Fruit fly (Drosophila melanogaster) whole organism, embryonic: ENCODE data around the gene Jupiter.
A peak's percentile ranks its signal among the peaks of the same experiment; 100 is the strongest.

Source experiments
- Bteb2 ChIP-seq: fragments of 200-800 bp; sonication (Bioruptor generic); optimal IDR thresholded peaks from 2 replicates; lab custom pipeline; 2016; ENCODE audit warnings: missing biosample characterization, missing genetic modification characterization
- CG10274 ChIP-seq: fragments of 200-800 bp; sonication (Bioruptor generic); optimal IDR thresholded peaks from 3 replicates; lab custom pipeline; 2017; ENCODE audit warnings: missing biosample characterization, mild to moderate bottlenecking, missing genetic modification characterization
- CG12071 ChIP-seq: fragments of 200-800 bp; sonication (Bioruptor generic); optimal IDR thresholded peaks from 3 replicates; lab custom pipeline; 2018; ENCODE audit warnings: missing biosample characterization, mild to moderate bottlenecking, missing genetic modification characterization
- CG13624 ChIP-seq: fragments of 200-800 bp; sonication (Bioruptor generic); optimal IDR thresholded peaks from 2 replicates; lab custom pipeline; 2016; ENCODE audit warnings: missing biosample characterization, missing genetic modification characterization
- CG14965 ChIP-seq: fragments of 200-800 bp; sonication (Bioruptor generic); optimal IDR thresholded peaks from 2 replicates; lab custom pipeline; 2016; ENCODE audit warnings: missing biosample characterization, missing genetic modification characterization, borderline replicate concordance
- CG15011 ChIP-seq: fragments of 200-800 bp; sonication (Bioruptor generic); optimal IDR thresholded peaks from 3 replicates; lab custom pipeline; 2018; ENCODE audit warnings: missing biosample characterization, mild to moderate bottlenecking, missing genetic modification characterization
- CG1647 ChIP-seq: fragments of 200-800 bp; sonication (Bioruptor generic); optimal IDR thresholded peaks from 3 replicates; lab custom pipeline; 2016; ENCODE audit warnings: missing biosample characterization, missing genetic modification characterization
- CG17385 ChIP-seq: fragments of 200-800 bp; sonication (Bioruptor generic); optimal IDR thresholded peaks from 3 replicates; lab custom pipeline; 2018; ENCODE audit warnings: missing biosample characterization, mild to moderate bottlenecking, missing genetic modification characterization
- CG17568 ChIP-seq: fragments of 200-800 bp; sonication (Bioruptor generic); optimal IDR thresholded peaks from 2 replicates; lab custom pipeline; 2018; ENCODE audit warnings: missing biosample characterization, mild to moderate bottlenecking, missing genetic modification characterization, moderate library complexity
- CG30403 ChIP-seq: fragments of 200-800 bp; sonication (Bioruptor generic); optimal IDR thresholded peaks from 3 replicates; lab custom pipeline; 2016; ENCODE audit warnings: missing biosample characterization, missing genetic modification characterization
- CG32772 ChIP-seq: fragments of 200-800 bp; sonication (Bioruptor generic); IDR thresholded peaks from 2 replicates; pipeline ENCODE4 v1.3.6; 2022; ENCODE audit warnings: missing biosample characterization, missing genetic modification characterization
- CG4404 ChIP-seq: fragments of 200-800 bp; sonication (Bioruptor generic); IDR thresholded peaks from 2 replicates; pipeline ENCODE4 v1.3.6; 2022; ENCODE audit warnings: missing biosample characterization, missing genetic modification characterization
- CG4707 ChIP-seq: fragments of 200-800 bp; sonication (Bioruptor generic); optimal IDR thresholded peaks from 2 replicates; lab custom pipeline; 2018; ENCODE audit warnings: missing biosample characterization, mild to moderate bottlenecking, missing genetic modification characterization, moderate library complexity
- CG4820 ChIP-seq: fragments of 200-800 bp; sonication (Bioruptor generic); optimal IDR thresholded peaks from 3 replicates; lab custom pipeline; 2016; ENCODE audit warnings: missing biosample characterization, missing genetic modification characterization
- CG6765 ChIP-seq: fragments of 200-800 bp; sonication (Bioruptor generic); optimal IDR thresholded peaks from 3 replicates; lab custom pipeline; 2017; ENCODE audit warnings: missing biosample characterization, mild to moderate bottlenecking, missing genetic modification characterization
- CG7372 ChIP-seq: fragments of 200-800 bp; sonication (Bioruptor generic); IDR thresholded peaks from 2 replicates; pipeline ENCODE4 v1.3.6; 2022; ENCODE audit warnings: missing biosample characterization, missing genetic modification characterization
- CG7963 ChIP-seq: fragments of 200-800 bp; sonication (Bioruptor generic); IDR thresholded peaks from 3 replicates; pipeline ENCODE4 v1.3.6; 2022; ENCODE audit warnings: missing biosample characterization, missing genetic modification characterization; ENCODE audit not compliant: partially characterized antibody
- CkIIα-i1 ChIP-seq: fragments of 200-800 bp; sonication (Bioruptor generic); IDR thresholded peaks from 2 replicates; pipeline ENCODE4 v1.3.6; 2022; ENCODE audit warnings: missing biosample characterization, missing genetic modification characterization
- CrebB ChIP-seq: fragments of 200-800 bp; sonication (Bioruptor generic); optimal IDR thresholded peaks from 3 replicates; lab custom pipeline; 2018; ENCODE audit warnings: missing biosample characterization, mild to moderate bottlenecking, missing genetic modification characterization
- Dek ChIP-seq: fragments of 200-800 bp; sonication (Bioruptor generic); optimal IDR thresholded peaks from 3 replicates; lab custom pipeline; 2019; ENCODE audit warnings: missing biosample characterization, mild to moderate bottlenecking, missing genetic modification characterization, moderate library complexity
- E2f2 ChIP-seq: fragments of 200-800 bp; sonication (Bioruptor generic); IDR thresholded peaks from 2 replicates; pipeline ENCODE4 v1.3.6; 2022; ENCODE audit warnings: missing biosample characterization, missing genetic modification characterization
- Eip74EF ChIP-seq, 2 experiments: fragments of 200-800 bp in 1 of 2; fragments of >200 bp in 1 of 2; sonication (Bioruptor generic) in 1 of 2; optimal IDR thresholded peaks; 2 replicates each; lab custom pipeline; 2017 to 2019; ENCODE audit warnings: missing biosample characterization in 2 of 2, missing genetic modification characterization in 2 of 2, mild to moderate bottlenecking in 1 of 2, moderate library complexity in 1 of 2
- H15 ChIP-seq: fragments of 200-800 bp; sonication (Bioruptor generic); IDR thresholded peaks from 3 replicates; pipeline ENCODE4 v1.3.6; 2022; ENCODE audit warnings: missing biosample characterization, missing genetic modification characterization
- HHEX ChIP-seq: fragments of 200-800 bp; sonication (Bioruptor generic); optimal IDR thresholded peaks from 3 replicates; lab custom pipeline; 2017; ENCODE audit warnings: missing biosample characterization, mild to moderate bottlenecking, missing genetic modification characterization, missing genetic modification reagents
- Lpt ChIP-seq: fragments of >200 bp; optimal IDR thresholded peaks from 2 replicates; lab custom pipeline; 2018; ENCODE audit warnings: missing biosample characterization, missing genetic modification characterization
- MTF-1 ChIP-seq: fragments of 200-800 bp; sonication (Bioruptor generic); optimal IDR thresholded peaks from 2 replicates; lab custom pipeline; 2018; ENCODE audit warnings: missing biosample characterization, mild to moderate bottlenecking, missing genetic modification characterization, borderline replicate concordance
- Med ChIP-seq: fragments of 200-800 bp; sonication (Bioruptor generic); peaks from one replicate; lab custom pipeline; 2016; ENCODE audit warnings: missing biosample characterization, missing genetic modification characterization, mild to moderate bottlenecking, inconsistent platforms, moderate library complexity
- NK7.1 ChIP-seq: fragments of 200-800 bp; sonication (Bioruptor generic); optimal IDR thresholded peaks from 3 replicates; lab custom pipeline; 2016; ENCODE audit warnings: missing biosample characterization, missing genetic modification characterization
- Opbp ChIP-seq: fragments of 200-800 bp; sonication (Bioruptor generic); IDR thresholded peaks from 3 replicates; pipeline ENCODE4 v1.3.6; 2022; ENCODE audit warnings: missing biosample characterization, missing genetic modification characterization; ENCODE audit not compliant: partially characterized antibody
- Poxn ChIP-seq: fragments of 200-800 bp; sonication (Bioruptor generic); IDR thresholded peaks from 2 replicates; pipeline ENCODE4 v1.3.6; 2022; ENCODE audit warnings: missing biosample characterization, missing genetic modification characterization
- Ravus ChIP-seq: fragments of 200-800 bp; sonication (Bioruptor generic); IDR thresholded peaks from 2 replicates; pipeline ENCODE4 v1.3.6; 2022; ENCODE audit warnings: missing biosample characterization, missing genetic modification characterization
- Sox102F ChIP-seq: fragments of 200-800 bp; sonication (Bioruptor generic); optimal IDR thresholded peaks from 2 replicates; lab custom pipeline; 2018; ENCODE audit warnings: missing biosample characterization, mild to moderate bottlenecking, missing genetic modification characterization, moderate library complexity
- Spps ChIP-seq: fragments of 200-800 bp; sonication (Bioruptor generic); optimal IDR thresholded peaks from 2 replicates; lab custom pipeline; 2018; ENCODE audit warnings: missing biosample characterization, mild to moderate bottlenecking, missing genetic modification characterization
- amos ChIP-seq: fragments of 200-800 bp; sonication (Bioruptor generic); IDR thresholded peaks from 2 replicates; pipeline ENCODE4 v1.3.6; 2022; ENCODE audit warnings: missing biosample characterization, missing genetic modification characterization; ENCODE audit not compliant: partially characterized antibody
- chif ChIP-seq, 2 experiments: fragments of 200-800 bp; sonication (Bioruptor generic); optimal IDR thresholded peaks; 3 replicates each; lab custom pipeline; 2016; ENCODE audit warnings: missing biosample characterization in 2 of 2, missing genetic modification characterization in 2 of 2
- dysf ChIP-seq: fragments of 200-800 bp; sonication (Bioruptor generic); IDR thresholded peaks from 3 replicates; pipeline ENCODE4 v1.3.6; 2022; ENCODE audit warnings: missing biosample characterization, missing genetic modification characterization
- ems ChIP-seq: fragments of 200-800 bp; sonication (Bioruptor generic); optimal IDR thresholded peaks from 3 replicates; lab custom pipeline; 2016; ENCODE audit warnings: missing biosample characterization, missing genetic modification characterization
- gro ChIP-seq: fragments of 200-800 bp; sonication (Bioruptor generic); optimal IDR thresholded peaks from 2 replicates; lab custom pipeline; 2016; ENCODE audit warnings: missing biosample characterization, missing genetic modification characterization
- ken ChIP-seq: fragments of 200-800 bp; sonication (Bioruptor generic); IDR thresholded peaks from 3 replicates; pipeline ENCODE4 v1.3.6; 2022; ENCODE audit warnings: missing biosample characterization, missing genetic modification characterization
- onecut ChIP-seq: fragments of 200-800 bp; sonication (Bioruptor generic); IDR thresholded peaks from 2 replicates; pipeline ENCODE4 v1.3.6; 2022; ENCODE audit warnings: missing biosample characterization, missing genetic modification characterization
- otp ChIP-seq: fragments of 200-800 bp; sonication (Bioruptor generic); IDR thresholded peaks from 3 replicates; pipeline ENCODE4, ENCODE4 v1.3.6; 2022; ENCODE audit warnings: missing biosample characterization, missing genetic modification characterization
- phol ChIP-seq: fragments of 200-800 bp; sonication (Bioruptor generic); optimal IDR thresholded peaks from 3 replicates; lab custom pipeline; 2018; ENCODE audit warnings: missing biosample characterization, mild to moderate bottlenecking, missing genetic modification characterization, moderate library complexity
- salm ChIP-seq: fragments of 200-800 bp; sonication (Bioruptor generic); optimal IDR thresholded peaks from 2 replicates; lab custom pipeline; 2018; ENCODE audit warnings: missing biosample characterization, mild to moderate bottlenecking, missing genetic modification characterization
- slbo ChIP-seq: fragments of 200-800 bp; sonication (Bioruptor generic); IDR thresholded peaks from 2 replicates; pipeline ENCODE4 v1.3.6; 2022; ENCODE audit warnings: missing biosample characterization, missing genetic modification characterization
- tap ChIP-seq: fragments of 200-800 bp; optimal IDR thresholded peaks from 3 replicates; lab custom pipeline; 2019; ENCODE audit warnings: missing biosample characterization, mild to moderate bottlenecking, missing genetic modification characterization, moderate library complexity
- tna ChIP-seq: fragments of 200-800 bp; sonication (Bioruptor generic); IDR thresholded peaks from 2 replicates; pipeline ENCODE4 v1.3.6; 2022; ENCODE audit warnings: missing biosample characterization, missing genetic modification characterization; ENCODE audit not compliant: partially characterized antibody
- toy ChIP-seq: fragments of 200-800 bp; sonication (Bioruptor generic); IDR thresholded peaks from 2 replicates; pipeline ENCODE4 v1.3.6; 2022; ENCODE audit warnings: missing biosample characterization, missing genetic modification characterization
- tx ChIP-seq: fragments of 200-800 bp; sonication (Bioruptor generic); optimal IDR thresholded peaks from 2 replicates; lab custom pipeline; 2016; ENCODE audit warnings: missing biosample characterization, missing genetic modification characterization
- z ChIP-seq: fragments of 200-800 bp; sonication (Bioruptor generic); IDR thresholded peaks from 3 replicates; pipeline ENCODE4 v1.3.6; 2022; ENCODE audit warnings: missing biosample characterization, missing genetic modification characterization
- zfh2 ChIP-seq: fragments of 200-800 bp; sonication (Bioruptor generic); optimal IDR thresholded peaks from 2 replicates; lab custom pipeline; 2016; ENCODE audit warnings: missing biosample characterization, missing genetic modification characterization

The Jupiter gene

DNA sequence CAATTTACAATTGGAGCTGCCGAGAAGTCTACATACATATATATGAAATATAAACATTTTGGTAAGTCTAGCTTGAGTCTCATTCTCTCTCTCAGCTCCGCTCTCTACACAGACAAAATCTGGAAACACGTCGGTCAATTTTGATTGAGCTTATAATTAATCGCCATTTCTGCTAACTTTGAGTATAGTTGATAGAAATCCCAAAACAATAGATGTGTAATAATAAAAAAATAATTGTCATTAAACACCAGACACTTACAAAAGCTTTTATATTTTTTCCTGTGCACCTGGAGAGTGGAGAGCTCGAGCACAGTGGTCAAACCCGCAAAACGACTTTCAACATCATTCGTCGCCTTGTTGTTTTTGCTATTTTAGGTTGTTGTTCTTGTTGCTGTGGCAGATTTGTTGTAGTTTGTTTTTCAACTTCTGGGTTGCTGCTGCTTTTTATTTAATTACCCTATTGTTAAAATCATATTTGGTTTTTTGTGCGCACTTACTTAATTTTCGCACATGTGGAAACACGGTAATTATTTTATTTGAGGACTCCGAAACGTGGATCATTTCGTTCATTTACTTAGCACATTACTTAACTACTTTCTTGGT is 37.0 kb upstream of the Jupiter start (continued):
- peak; percentile 94 for TF ChIP-seq phol (tag; lab: Kevin White, UChicago)
- TF ChIP-seq CG17385: peak; percentile 94
- TF ChIP-seq MTF-1 (GFP tag; lab: Kevin White, UChicago): peak; percentile 92
- no peak for TF ChIP-seq CG7963 (GFP tag; lab: Robert Waterston, UW)
- peak; percentile 96 for TF ChIP-seq CrebB (tag; lab: Kevin White, UChicago)
- TF ChIP-seq CG17568 (GFP tag; lab: Kevin White, UChicago): peak; percentile 96
- peak; percentile 95 for TF ChIP-seq CG13624 (GFP tag; lab: Kevin White, UChicago)
- peak; percentile 93 for TF ChIP-seq CG4707 (GFP tag; lab: Kevin White, UChicago)
- peak; percentile 97 for TF ChIP-seq CG30403 (GFP tag; lab: Kevin White, UChicago)
- peak; percentile 97 for TF ChIP-seq gro
- TF ChIP-seq Lpt (GFP tag; lab: Kevin White, UChicago): no peak
- TF ChIP-seq CG6765 (GFP tag; lab: Kevin White, UChicago): peak; percentile 92
- TF ChIP-seq onecut (GFP tag; lab: Robert Waterston, UW): peak; percentile 91
- peak; percentile 83 for TF ChIP-seq CG4820
- TF ChIP-seq Eip74EF (GFP tag; optimal IDR thresholded peaks at IDR 0.05; lab: Kevin White, UChicago): peak in 1 of 2 experiments; percentile 90
- peak; percentile 97 for TF ChIP-seq ems
- TF ChIP-seq CG14965: peak; percentile 66
- peak; percentile 90 for TF ChIP-seq CG15011 (GFP tag; lab: Kevin White, UChicago)
- TF ChIP-seq Opbp (GFP tag; lab: Robert Waterston, UW): no peak
- peak; percentile 91 for TF ChIP-seq Spps (tag; lab: Kevin White, UChicago)
- TF ChIP-seq tna: no peak
- TF ChIP-seq amos (GFP tag; lab: Robert Waterston, UW): no peak
- TF ChIP-seq Bteb2 (GFP tag; lab: Kevin White, UChicago): peak; percentile 96
- TF ChIP-seq tx (GFP tag; lab: Kevin White, UChicago): peak; percentile 93
- peak; percentile 98 for TF ChIP-seq dysf
- TF ChIP-seq CkIIα-i1 (GFP tag; lab: Robert Waterston, UW): peak; percentile 80
- peak; percentile 77 for TF ChIP-seq z (GFP tag; lab: Robert Waterston, UW)
- TF ChIP-seq zfh2 (GFP tag; lab: Kevin White, UChicago): peak; percentile 95
- peak; percentile 94 for TF ChIP-seq salm (tag; lab: Kevin White, UChicago)
- TF ChIP-seq Dek (tag; lab: Kevin White, UChicago): peak; percentile 97
- TF ChIP-seq slbo: peak; percentile 98
- TF ChIP-seq CG32772 (GFP tag; lab: Robert Waterston, UW): peak; percentile 97
- TF ChIP-seq NK7.1: peak; percentile 91
- peak; percentile 95 for TF ChIP-seq otp (GFP tag; lab: Robert Waterston, UW)
- peak; percentile 97 for TF ChIP-seq CG12071
- peak; percentile 95 for TF ChIP-seq Poxn (GFP tag; lab: Robert Waterston, UW)
- TF ChIP-seq Ravus (GFP tag; lab: Robert Waterston, UW): peak; percentile 91
- TF ChIP-seq ken (GFP tag; lab: Robert Waterston, UW): peak; percentile 95
- peak; percentile 96 for TF ChIP-seq tap (tag; lab: Kevin White, UChicago)
- peak; percentile 97 for TF ChIP-seq H15
- TF ChIP-seq CG4404 (GFP tag; lab: Robert Waterston, UW): peak; percentile 86
- TF ChIP-seq toy (GFP tag; lab: Robert Waterston, UW): peak; percentile 93
- peak; percentile 95 to 96 for TF ChIP-seq chif (GFP tag; optimal IDR thresholded peaks at IDR 0.05; lab: Kevin White, UChicago)
- peak; percentile 96 for TF ChIP-seq Sox102F (GFP tag; lab: Kevin White, UChicago)
- TF ChIP-seq CG7372 (GFP tag; lab: Robert Waterston, UW): peak; percentile 95
- TF ChIP-seq E2f2 (GFP tag; lab: Robert Waterston, UW): peak; percentile 83
- TF ChIP-seq Med (GFP tag; lab: Kevin White, UChicago): peak; percentile 100
- TF ChIP-seq CG10274 (GFP tag; lab: Kevin White, UChicago): peak; percentile 81
- TF ChIP-seq CG1647 (GFP tag; lab: Kevin White, UChicago): peak; percentile 96
- TF ChIP-seq HHEX (GFP tag; lab: Kevin White, UChicago): peak; percentile 97
